Fruit fly (Drosophila melanogaster): ENCODE measurements around the gene CG11836.
A peak's percentile ranks its signal among the peaks of the same experiment; 100 is the strongest.

CG11836 gene

dm6 chr3R:25074558-25074964, 3.6 kb downstream of the CG11836 start, which contains the start of the genes shams and CG11920:
Gene shams, minus strand, starts transcription at chr3R:25074607.
Gene CG11920, plus strand, starts transcription at chr3R:25074877.
- TF ChIP-seq OdsH (GFP tag; optimal IDR thresholded peaks at IDR 0.05) (peak; percentile 10), acj6 (GFP tag; optimal IDR thresholded peaks at IDR 0.05) (peak; percentile 3), CG8119 (GFP tag; IDR thresholded peaks at IDR 0.05) (no peak), Met (GFP tag; optimal IDR thresholded peaks at IDR 0.05) (no peak), Eip78C (GFP tag) (peak; percentile 82), CG9139 (GFP tag; optimal IDR thresholded peaks at IDR 0.05) (no peak), ss (GFP tag; optimal IDR thresholded peaks at IDR 0.05) (no peak), esn (GFP tag; optimal IDR thresholded peaks at IDR 0.05) (peak; percentile 47), CG10631 (GFP tag; optimal IDR thresholded peaks at IDR 0.05) (no peak), CG6163 (GFP tag; IDR thresholded peaks at IDR 0.05) (no peak), cyc (GFP tag; optimal IDR thresholded peaks at IDR 0.05) (no peak), CG8632 (GFP tag; optimal IDR thresholded peaks at IDR 0.05) (no peak), fd59A (GFP tag; optimal IDR thresholded peaks at IDR 0.05) (no peak), Sox15 (GFP tag; optimal IDR thresholded peaks at IDR 0.05) (no peak), CG3919 (GFP tag; optimal IDR thresholded peaks at IDR 0.05) (no peak), CG34406 (GFP tag; optimal IDR thresholded peaks at IDR 0.05) (no peak), topi (GFP tag; optimal IDR thresholded peaks at IDR 0.05) (peak; percentile 11), CG31627 (GFP tag; optimal IDR thresholded peaks at IDR 0.05) (no peak), Sox14 (GFP tag; optimal IDR thresholded peaks at IDR 0.05) (peak; percentile 27), CG3032 (tag; optimal IDR thresholded peaks at IDR 0.05) (peak; percentile 13), CG11294 (GFP tag; IDR thresholded peaks at IDR 0.05) (no peak), fkh (GFP tag; optimal IDR thresholded peaks at IDR 0.05) (peak; percentile 97), achi (GFP tag; optimal IDR thresholded peaks at IDR 0.05) (peak; percentile 1), Smox (GFP tag; optimal IDR thresholded peaks at IDR 0.05) (no peak), Eip75B (GFP tag; optimal IDR thresholded peaks at IDR 0.05) (peak; percentile 34), Eip93F (GFP tag; optimal IDR thresholded peaks at IDR 0.05) (peak; percentile 53)

dm6 chr3R:25077280-25077820, 6.4 kb downstream of the CG11836 start:
- no peak for TF ChIP-seq Smox (GFP tag; optimal IDR thresholded peaks at IDR 0.05)
- no peak for TF ChIP-seq CG31627 (GFP tag; optimal IDR thresholded peaks at IDR 0.05)
- no peak for TF ChIP-seq dsx (GFP tag; optimal IDR thresholded peaks at IDR 0.05; ENCODE audit: poor library complexity, severe bottlenecking)
- no peak for TF ChIP-seq dac (GFP tag; optimal IDR thresholded peaks at IDR 0.05)
- no peak for TF ChIP-seq fd85E (GFP tag; optimal IDR thresholded peaks at IDR 0.05)
- TF ChIP-seq CG11902 (GFP tag; optimal IDR thresholded peaks at IDR 0.05), result no peak
- no peak for TF ChIP-seq ss (GFP tag; optimal IDR thresholded peaks at IDR 0.05)
- TF ChIP-seq CG34406 (GFP tag; optimal IDR thresholded peaks at IDR 0.05), result no peak
- TF ChIP-seq cyc (GFP tag; optimal IDR thresholded peaks at IDR 0.05), result no peak
- TF ChIP-seq CG6792 (GFP tag; optimal IDR thresholded peaks at IDR 0.05), result no peak
- TF ChIP-seq Hr38 (GFP tag; optimal IDR thresholded peaks at IDR 0.05), result no peak

- no peak for TF ChIP-seq fkh (GFP tag; optimal IDR thresholded peaks at IDR 0.05)
- no peak for TF ChIP-seq fd85E (GFP tag; optimal IDR thresholded peaks at IDR 0.05)
- no peak for TF ChIP-seq Sox15 (GFP tag; optimal IDR thresholded peaks at IDR 0.05)
- TF ChIP-seq Eip93F (GFP tag; optimal IDR thresholded peaks at IDR 0.05), result no peak
- no peak for TF ChIP-seq Ets21C (GFP tag; optimal IDR thresholded peaks at IDR 0.05)
- no peak for TF ChIP-seq Ets96B (tag; optimal IDR thresholded peaks at IDR 0.05)
- TF ChIP-seq Hr38 (GFP tag; optimal IDR thresholded peaks at IDR 0.05), result no peak
- TF ChIP-seq CG8119 (GFP tag; IDR thresholded peaks at IDR 0.05), result no peak
- TF ChIP-seq Eip75B (GFP tag; optimal IDR thresholded peaks at IDR 0.05), result no peak
- TF ChIP-seq CG11762 (GFP tag; optimal IDR thresholded peaks at IDR 0.05; ENCODE audit: insufficient read depth), result no peak
- TF ChIP-seq net (GFP tag; optimal IDR thresholded peaks at IDR 0.05), result no peak
- TF ChIP-seq ss (GFP tag; optimal IDR thresholded peaks at IDR 0.05), result no peak
- no peak for TF ChIP-seq cyc (GFP tag; optimal IDR thresholded peaks at IDR 0.05)
- TF ChIP-seq vri (GFP tag; optimal IDR thresholded peaks at IDR 0.05), result no peak
- TF ChIP-seq dac (GFP tag; optimal IDR thresholded peaks at IDR 0.05), result no peak
- TF ChIP-seq CG3919 (GFP tag; optimal IDR thresholded peaks at IDR 0.05), result no peak
Measured at dm6 chr3R:25078665-25079064, 7.7 kb downstream of the CG11836 start.
